Fruit fly (Drosophila melanogaster) whole organism, adult: Measurements from ENCODE around the gene CG13896.

Source experiments
- CG12768 ChIP-seq: fragments of 200-800 bp; sonication (Bioruptor generic); optimal IDR thresholded peaks from 2 replicates; lab custom pipeline; 2017; ENCODE audit warnings: missing biosample characterization, missing genetic modification characterization, mild to moderate bottlenecking, moderate library complexity, missing genetic modification reagents
- CG14711 ChIP-seq: fragments of 200-800 bp; sonication (Bioruptor generic); optimal IDR thresholded peaks from 2 replicates; lab custom pipeline; 2018; ENCODE audit warnings: missing biosample characterization, mild to moderate bottlenecking, missing genetic modification characterization, moderate library complexity
- Mnt ChIP-seq: fragments of 200-800 bp; sonication (Bioruptor generic); optimal IDR thresholded peaks from 2 replicates; lab custom pipeline; 2016; ENCODE audit warnings: missing biosample characterization, mild to moderate bottlenecking, missing genetic modification characterization
- cnc ChIP-seq, 2 experiments: fragments of >200 bp; optimal IDR thresholded peaks; 2 replicates each; lab custom pipeline; 2017

- TF ChIP-seq Mnt (GFP tag; lab: Kevin White, UChicago) (no peak), CG14711 (no peak), cnc (optimal IDR thresholded peaks at IDR 0.05; lab: Kevin White, UChicago) (no peak), CG12768 (no peak)
Observed at dm6 chr3L:666544-666943, 45.1 kb downstream of the CG13896 start.
